Worm (Caenorhabditis elegans) whole organism, L4 larva: ENCODE data around the gene gid-7.

ENCODE experiments used
- Y75B8A.6 ChIP-seq: fragments of 200-800 bp; sonication (Bioruptor generic); IDR thresholded peaks from 2 replicates; pipeline ENCODE4 v1.3.6; 2022; ENCODE audit warnings: missing genetic modification reagents, missing genetic modification characterization, missing compliant biosample characterization
- aly-2 ChIP-seq: sonication (generic microtip); optimal IDR thresholded peaks from 2 replicates; lab custom pipeline; 2018; ENCODE audit warnings: missing biosample characterization, missing genetic modification characterization
- lsy-2 ChIP-seq, 2 experiments: fragments of 150-350 bp in 1 of 2; sonication (generic microtip) in 1 of 2; optimal IDR thresholded peaks; 2 replicates each; lab custom pipeline; 2014 to 2017; ENCODE audit warnings: missing biosample characterization in 2 of 2, missing genetic modification characterization in 2 of 2
- mep-1 ChIP-seq: fragments of 150-350 bp; sonication (generic microtip); optimal IDR thresholded peaks from 3 replicates; lab custom pipeline; 2014; ENCODE audit warnings: missing biosample characterization, missing genetic modification characterization

DNA sequence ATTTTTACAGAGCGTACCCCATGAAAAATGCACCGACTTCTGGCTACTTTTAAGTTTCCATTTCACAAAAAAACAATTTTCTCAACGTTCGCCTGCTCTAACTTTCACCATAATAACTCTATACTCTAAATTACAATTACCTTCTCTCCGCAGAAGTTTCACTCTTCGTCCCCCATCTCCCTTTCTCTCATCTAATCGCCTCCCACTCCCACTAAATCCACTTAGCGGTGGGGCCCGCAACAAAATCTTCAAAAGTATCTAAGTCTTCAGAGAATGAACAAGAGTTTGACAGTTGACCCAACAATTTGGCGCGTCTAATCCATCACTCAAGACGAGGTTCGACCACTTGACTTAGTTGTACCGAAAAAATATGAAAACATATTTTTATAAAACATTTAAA lies 18.5 kb downstream of the gid-7 start:
- TF ChIP-seq mep-1 (tag; lab: Kevin White, UChicago): no peak
- no peak for TF ChIP-seq aly-2 (tag; lab: Kevin White, UChicago)
- TF ChIP-seq lsy-2 (tag; optimal IDR thresholded peaks at IDR 0.05; lab: Kevin White, UChicago): no peak
- TF ChIP-seq Y75B8A.6: no peak
